Worm (Caenorhabditis elegans) whole organism, mixed stage, embryonic: Measurements from ENCODE around the gene srsx-8.

Experiments
- M03D4.4 ChIP-seq: sonication (generic microtip); optimal IDR thresholded peaks from 2 replicates; lab custom pipeline; 2017; ENCODE audit warnings: mild to moderate bottlenecking, missing genetic modification characterization, missing compliant biosample characterization
- bed-3 ChIP-seq: fragments of 200-800 bp; sonication (Bioruptor generic); optimal IDR thresholded peaks from 3 replicates; lab custom pipeline; 2018; ENCODE audit warnings: mild to moderate bottlenecking, missing genetic modification characterization, moderate library complexity, missing compliant biosample characterization
- blmp-1 ChIP-seq: fragments of 150-350 bp; optimal IDR thresholded peaks from 2 replicates; lab custom pipeline; 2014; ENCODE audit warnings: missing biosample characterization, missing genetic modification characterization
- ceh-39 ChIP-seq: fragments of 150-350 bp; optimal IDR thresholded peaks from 2 replicates; lab custom pipeline; 2014; ENCODE audit warnings: missing biosample characterization, missing genetic modification characterization
- ceh-43 ChIP-seq: fragments of 200-800 bp; sonication (Bioruptor generic); optimal IDR thresholded peaks from 2 replicates; lab custom pipeline; 2018; ENCODE audit warnings: mild to moderate bottlenecking, missing genetic modification characterization, moderate library complexity, missing compliant biosample characterization
- ceh-83 ChIP-seq: fragments of 200-800 bp; sonication (Bioruptor generic); optimal IDR thresholded peaks from 2 replicates; lab custom pipeline; 2018; ENCODE audit warnings: mild to moderate bottlenecking, missing genetic modification characterization, missing compliant biosample characterization
- ces-1 ChIP-seq: fragments of 150-350 bp; optimal IDR thresholded peaks from 2 replicates; lab custom pipeline; 2014; ENCODE audit warnings: missing biosample characterization, missing genetic modification reagents, missing genetic modification characterization
- cnd-1 ChIP-seq: fragments of 200-800 bp; sonication (Bioruptor generic); optimal IDR thresholded peaks from 2 replicates; lab custom pipeline; 2018; ENCODE audit warnings: mild to moderate bottlenecking, missing genetic modification characterization, missing compliant biosample characterization
- drap-1 ChIP-seq: fragments of 200-800 bp; sonication (Bioruptor generic); optimal IDR thresholded peaks from 3 replicates; lab custom pipeline; 2018; ENCODE audit warnings: mild to moderate bottlenecking, missing genetic modification characterization, missing compliant biosample characterization
- elt-1 ChIP-seq: sonication (generic microtip); optimal IDR thresholded peaks from 2 replicates; lab custom pipeline; 2017; ENCODE audit warnings: missing genetic modification characterization, mild to moderate bottlenecking, missing compliant biosample characterization, antibody characterized with exemption, moderate library complexity, borderline replicate concordance; ENCODE audit not compliant: insufficient read depth
- elt-3 ChIP-seq: fragments of 150-350 bp; optimal IDR thresholded peaks from 2 replicates; lab custom pipeline; 2014; ENCODE audit warnings: missing biosample characterization, missing genetic modification characterization
- flh-1 ChIP-seq: fragments of 200-800 bp; sonication (Bioruptor generic); optimal IDR thresholded peaks from 2 replicates; lab custom pipeline; 2018; ENCODE audit warnings: mild to moderate bottlenecking, missing genetic modification characterization, moderate library complexity, missing compliant biosample characterization
- ham-2 ChIP-seq: fragments of 200-800 bp; sonication (Bioruptor generic); optimal IDR thresholded peaks from 2 replicates; lab custom pipeline; 2018; ENCODE audit warnings: mild to moderate bottlenecking, missing genetic modification characterization, missing compliant biosample characterization
- lin-32 ChIP-seq: fragments of 200-800 bp; sonication (Bioruptor generic); optimal IDR thresholded peaks from 2 replicates; lab custom pipeline; 2018; ENCODE audit warnings: mild to moderate bottlenecking, missing genetic modification characterization, missing compliant biosample characterization
- mep-1 ChIP-seq: fragments of 150-350 bp; optimal IDR thresholded peaks from 2 replicates; lab custom pipeline; 2017; ENCODE audit warnings: missing biosample characterization, missing genetic modification reagents, missing genetic modification characterization, inconsistent platforms
- mls-2 ChIP-seq: sonication (generic microtip); optimal IDR thresholded peaks from 2 replicates; lab custom pipeline; 2016; ENCODE audit warnings: mild to moderate bottlenecking, missing genetic modification characterization, moderate library complexity, missing compliant biosample characterization
- nhr-12 ChIP-seq: fragments of 150-350 bp; optimal IDR thresholded peaks from 2 replicates; lab custom pipeline; 2014; ENCODE audit warnings: missing biosample characterization, missing genetic modification characterization
- nhr-2 ChIP-seq: fragments of 150-350 bp; optimal IDR thresholded peaks from 2 replicates; lab custom pipeline; 2014; ENCODE audit warnings: missing biosample characterization, missing genetic modification characterization
- nhr-237 ChIP-seq: fragments of 150-350 bp; optimal IDR thresholded peaks from 2 replicates; lab custom pipeline; 2014; ENCODE audit warnings: missing biosample characterization, missing genetic modification characterization
- nhr-28 ChIP-seq: fragments of 150-350 bp; optimal IDR thresholded peaks from 2 replicates; lab custom pipeline; 2014; ENCODE audit warnings: missing biosample characterization, missing genetic modification characterization
- nhr-76 ChIP-seq: sonication (generic microtip); optimal IDR thresholded peaks from 2 replicates; lab custom pipeline; 2017; ENCODE audit warnings: missing biosample characterization, missing genetic modification characterization
- pha-4 ChIP-seq: fragments of 150-350 bp; optimal IDR thresholded peaks from 2 replicates; lab custom pipeline; 2018; ENCODE audit warnings: missing biosample characterization, missing genetic modification reagents, missing genetic modification characterization
- sem-2 ChIP-seq: fragments of 200-800 bp; sonication (Bioruptor generic); optimal IDR thresholded peaks from 2 replicates; lab custom pipeline; 2018; ENCODE audit warnings: mild to moderate bottlenecking, missing genetic modification characterization, missing compliant biosample characterization
- snpc-4 ChIP-seq: fragments of 150-350 bp; optimal IDR thresholded peaks from 2 replicates; lab custom pipeline; 2014; ENCODE audit warnings: missing biosample characterization, missing genetic modification characterization
- sptf-1 ChIP-seq: sonication (generic microtip); optimal IDR thresholded peaks from 2 replicates; lab custom pipeline; 2017; ENCODE audit warnings: mild to moderate bottlenecking, missing genetic modification characterization, moderate library complexity, missing compliant biosample characterization
- tbx-8 ChIP-seq: fragments of 200-800 bp; sonication (Bioruptor generic); optimal IDR thresholded peaks from 2 replicates; lab custom pipeline; 2018; ENCODE audit warnings: mild to moderate bottlenecking, missing genetic modification characterization, moderate library complexity, missing compliant biosample characterization
- unc-120 ChIP-seq: sonication (generic microtip); optimal IDR thresholded peaks from 2 replicates; lab custom pipeline; 2017; ENCODE audit warnings: missing genetic modification characterization, missing compliant biosample characterization; ENCODE audit not compliant: poor library complexity, severe bottlenecking
- unc-39 ChIP-seq: fragments of 150-350 bp; optimal IDR thresholded peaks from 2 replicates; lab custom pipeline; 2014; ENCODE audit warnings: missing biosample characterization, missing genetic modification characterization
- unc-62 ChIP-seq: fragments of 150-350 bp; optimal IDR thresholded peaks from 2 replicates; lab custom pipeline; 2014; ENCODE audit warnings: missing biosample characterization, missing genetic modification reagents, missing genetic modification characterization
- zip-8 ChIP-seq: fragments of 150-350 bp; optimal IDR thresholded peaks from 2 replicates; lab custom pipeline; 2014; ENCODE audit warnings: missing biosample characterization, missing genetic modification characterization
- ztf-11 ChIP-seq: fragments of 150-350 bp; optimal IDR thresholded peaks from 2 replicates; lab custom pipeline; 2014; ENCODE audit warnings: missing biosample characterization, missing genetic modification characterization

The srsx-8 gene

ce11 chrV:1553004-1553403 lies at the start of gene srsx-8:
Gene srsx-8, minus strand, starts transcription at chrV:1553104.
- TF ChIP-seq mep-1, result no peak
- no peak for TF ChIP-seq zip-8
- no peak for TF ChIP-seq cnd-1
- no peak for TF ChIP-seq tbx-8 (GFP tag; lab: Kevin White, UChicago)
- TF ChIP-seq nhr-28 (tag; lab: Kevin White, UChicago), result no peak
- TF ChIP-seq nhr-76 (tag; lab: Kevin White, UChicago), result no peak
- no peak for TF ChIP-seq elt-1 (tag; lab: Kevin White, UChicago)
- TF ChIP-seq pha-4 (tag; lab: Kevin White, UChicago), result no peak

ce11 chrV:1600561-1601088 lies 47.7 kb upstream of the srsx-8 start, which contains the start of gene F16B4.2:
Gene F16B4.2, plus strand, starts transcription at chrV:1601038.
- TF ChIP-seq unc-120 (tag; lab: Kevin White, UChicago) (no peak), nhr-2 (tag; lab: Kevin White, UChicago) (no peak), flh-1 (no peak), pha-4 (tag; lab: Kevin White, UChicago) (no peak), zip-8 (no peak), drap-1 (GFP tag; lab: Kevin White, UChicago) (no peak), ces-1 (GFP tag; lab: Kevin White, UChicago) (no peak), nhr-12 (tag; lab: Kevin White, UChicago) (no peak), lin-32 (GFP tag; lab: Kevin White, UChicago) (no peak), unc-62 (GFP tag; lab: Kevin White, UChicago) (no peak)

DNA sequence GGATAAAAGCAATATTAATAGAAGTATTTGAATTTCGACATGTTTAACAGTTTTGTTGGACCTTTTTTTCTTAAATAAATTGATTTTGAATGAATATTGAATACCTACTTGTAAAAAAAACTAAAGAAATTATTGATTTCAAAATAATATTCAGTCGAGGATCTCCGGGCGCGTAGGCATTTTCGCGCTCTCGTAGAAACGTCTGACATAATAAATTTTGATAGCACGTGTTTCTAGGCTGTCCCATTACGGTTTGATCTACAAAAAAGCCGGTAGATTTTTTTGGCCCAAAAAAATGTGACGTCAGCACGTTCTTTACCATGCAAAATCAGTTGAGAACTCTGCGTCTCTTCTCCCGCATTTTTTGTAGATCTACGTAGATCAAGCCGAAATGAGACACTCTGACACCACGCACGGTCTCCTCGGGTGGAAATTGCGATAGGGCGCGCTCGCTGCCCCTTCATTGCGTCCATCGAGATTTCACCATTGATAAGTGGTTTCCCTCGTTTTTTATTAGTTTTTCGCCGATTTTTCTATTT lies 41.7 kb upstream of the srsx-8 start:
- TF ChIP-seq blmp-1 (tag; lab: Kevin White, UChicago) (no peak), lin-32 (GFP tag; lab: Kevin White, UChicago) (no peak), unc-39 (tag; lab: Kevin White, UChicago) (no peak), ham-2 (GFP tag; lab: Kevin White, UChicago) (no peak), ceh-83 (GFP tag; lab: Kevin White, UChicago) (no peak), sptf-1 (tag; lab: Kevin White, UChicago) (no peak), ces-1 (GFP tag; lab: Kevin White, UChicago) (no peak)
- TF ChIP-seq, all 35 proteins: peak for 0

ce11 chrV:1593799-1594420 lies 41.0 kb upstream of the srsx-8 start, which contains the start of gene F16B4.4:
Gene F16B4.4, plus strand, starts transcription at chrV:1594019.
- TF ChIP-seq sem-2 (no peak), ceh-83 (GFP tag; lab: Kevin White, UChicago) (no peak), snpc-4 (tag; lab: Kevin White, UChicago) (no peak), nhr-237 (tag; lab: Kevin White, UChicago) (no peak), nhr-76 (tag; lab: Kevin White, UChicago) (no peak), bed-3 (no peak), ham-2 (GFP tag; lab: Kevin White, UChicago) (no peak), ceh-43 (GFP tag; lab: Kevin White, UChicago) (no peak), sptf-1 (tag; lab: Kevin White, UChicago) (no peak), nhr-28 (tag; lab: Kevin White, UChicago) (no peak), elt-1 (tag; lab: Kevin White, UChicago) (no peak), ces-1 (GFP tag; lab: Kevin White, UChicago) (no peak), drap-1 (GFP tag; lab: Kevin White, UChicago) (no peak), cnd-1 (no peak), ztf-11 (no peak), ceh-39 (tag; lab: Kevin White, UChicago) (no peak), pha-4 (tag; lab: Kevin White, UChicago) (no peak), M03D4.4 (no peak), elt-3 (tag; lab: Kevin White, UChicago) (no peak)

DNA sequence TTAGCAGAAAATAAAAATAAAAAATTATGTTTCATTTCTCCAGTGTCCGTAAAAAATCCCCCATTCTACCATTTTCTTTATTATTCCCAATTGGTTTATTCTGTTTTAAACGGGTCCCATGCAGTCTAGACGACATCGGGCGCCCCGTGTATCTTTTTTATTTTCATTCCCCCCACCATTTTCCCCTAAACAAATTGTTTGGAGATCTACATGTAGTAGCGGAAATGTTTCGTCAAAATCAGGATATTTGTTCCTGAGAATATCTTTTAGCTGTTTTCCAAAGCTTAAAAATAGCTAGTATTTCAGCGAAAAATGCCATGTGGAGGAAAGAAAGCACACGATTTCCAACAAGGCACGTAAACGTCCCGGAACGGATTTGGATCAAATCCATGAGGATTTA lies 35.2 kb upstream of the srsx-8 start, which contains the start of gene F16B4.5:
Gene F16B4.5, plus strand, starts transcription at position 301 of the 400 bp plus-strand sequence.
- TF ChIP-seq bed-3, result no peak
- no peak for TF ChIP-seq ham-2 (GFP tag; lab: Kevin White, UChicago)
- TF ChIP-seq lin-32 (GFP tag; lab: Kevin White, UChicago), result no peak
- no peak for TF ChIP-seq cnd-1
- no peak for TF ChIP-seq blmp-1 (tag; lab: Kevin White, UChicago)
- no peak for TF ChIP-seq mls-2 (tag; lab: Kevin White, UChicago)
- TF ChIP-seq flh-1, result no peak
